Worm (Caenorhabditis elegans) whole organism, L1 larva: ENCODE measurements around the gene panl-2.
A peak's percentile ranks its signal among the peaks of the same experiment; 100 is the strongest.

Experiments
- C34B4.2 ChIP-seq: sonication (generic microtip); optimal IDR thresholded peaks from 2 replicates; lab custom pipeline; 2017; ENCODE audit warnings: mild to moderate bottlenecking, missing genetic modification characterization, missing compliant biosample characterization
- F16B12.6 ChIP-seq: fragments of 150-350 bp; optimal IDR thresholded peaks from 2 replicates; lab custom pipeline; 2014; ENCODE audit warnings: missing biosample characterization, missing genetic modification characterization
- Y116A8C.19 ChIP-seq: sonication (generic microtip); optimal IDR thresholded peaks from 2 replicates; lab custom pipeline; 2016; ENCODE audit warnings: missing compliant biosample characterization, missing genetic modification characterization, borderline replicate concordance
- aha-1 ChIP-seq: fragments of 150-350 bp; optimal IDR thresholded peaks from 2 replicates; lab custom pipeline; 2014; ENCODE audit warnings: missing biosample characterization, missing genetic modification characterization
- aly-2 ChIP-seq: fragments of 150-350 bp; optimal IDR thresholded peaks from 2 replicates; lab custom pipeline; 2014; ENCODE audit warnings: missing biosample characterization, missing genetic modification characterization
- ama-1 ChIP-seq: fragments of 150-350 bp; optimal IDR thresholded peaks from 2 replicates; lab custom pipeline; 2014
- ceh-63 ChIP-seq: fragments of 200-800 bp; sonication (Bioruptor generic); optimal IDR thresholded peaks from 2 replicates; lab custom pipeline; 2018; ENCODE audit warnings: mild to moderate bottlenecking, missing genetic modification characterization, missing compliant biosample characterization
- ceh-8 ChIP-seq: fragments of 200-800 bp; sonication (Bioruptor generic); optimal IDR thresholded peaks from 2 replicates; lab custom pipeline; 2018; ENCODE audit warnings: mild to moderate bottlenecking, missing genetic modification characterization, moderate library complexity, missing compliant biosample characterization
- ces-1 ChIP-seq: fragments of 150-350 bp; optimal IDR thresholded peaks from 2 replicates; lab custom pipeline; 2014; ENCODE audit warnings: missing biosample characterization, missing genetic modification reagents, missing genetic modification characterization
- dsc-1 ChIP-seq: sonication (generic microtip); optimal IDR thresholded peaks from 2 replicates; lab custom pipeline; 2016; ENCODE audit warnings: mild to moderate bottlenecking, missing genetic modification characterization, missing compliant biosample characterization
- efl-1 ChIP-seq, 4 experiments: fragments of 150-350 bp; optimal IDR thresholded peaks in 3 of 4; peaks in 1 of 4; 1 replicate in 1 of 4; 2 replicates in 3 of 4; lab custom pipeline; 2014; ENCODE audit warnings: missing biosample characterization in 2 of 4, missing genetic modification characterization in 2 of 4, missing genetic modification reagents in 2 of 4
- efl-3 ChIP-seq: fragments of 200-800 bp; sonication (Bioruptor generic); optimal IDR thresholded peaks from 2 replicates; lab custom pipeline; 2018; ENCODE audit warnings: mild to moderate bottlenecking, missing genetic modification characterization, missing compliant biosample characterization
- egl-27 ChIP-seq, 2 experiments: fragments of 150-350 bp in 1 of 2; sonication (generic microtip); optimal IDR thresholded peaks; 3 replicates each; lab custom pipeline; 2017 to 2018; ENCODE audit warnings: missing biosample characterization in 2 of 2, missing genetic modification characterization in 2 of 2, missing genetic modification reagents in 2 of 2
- elt-2 ChIP-seq: sonication (generic microtip); optimal IDR thresholded peaks from 2 replicates; lab custom pipeline; 2016; ENCODE audit warnings: missing genetic modification characterization, mild to moderate bottlenecking, inconsistent platforms, missing compliant biosample characterization, missing genetic modification reagents
- elt-3 ChIP-seq, 6 experiments: fragments of 150-350 bp in 1 of 6; sonication (generic microtip); optimal IDR thresholded peaks; 2 replicates each; lab custom pipeline; 2017 to 2018; ENCODE audit warnings: missing biosample characterization in 6 of 6, missing genetic modification characterization in 6 of 6, inconsistent platforms in 1 of 6
- fkh-10 ChIP-seq: sonication (generic microtip); optimal IDR thresholded peaks from 2 replicates; lab custom pipeline; 2017; ENCODE audit warnings: missing biosample characterization, missing genetic modification reagents, missing genetic modification characterization
- fkh-8 ChIP-seq: sonication (generic microtip); optimal IDR thresholded peaks from 2 replicates; lab custom pipeline; 2016; ENCODE audit warnings: mild to moderate bottlenecking, missing genetic modification characterization, missing compliant biosample characterization
- hlh-17 ChIP-seq: fragments of 200-800 bp; sonication (Bioruptor generic); optimal IDR thresholded peaks from 2 replicates; lab custom pipeline; 2018; ENCODE audit warnings: missing genetic modification characterization, mild to moderate bottlenecking, missing compliant biosample characterization, moderate library complexity, borderline replicate concordance
- irx-1 ChIP-seq: sonication (generic microtip); optimal IDR thresholded peaks from 2 replicates; lab custom pipeline; 2016; ENCODE audit warnings: missing genetic modification characterization, missing compliant biosample characterization
- isw-1 ChIP-seq: fragments of 200-800 bp; sonication (Bioruptor generic); IDR thresholded peaks from 2 replicates; pipeline ENCODE4 v1.3.6; 2022; ENCODE audit warnings: missing genetic modification characterization, missing compliant biosample characterization
- jun-1 ChIP-seq: fragments of 150-350 bp; optimal IDR thresholded peaks from 2 replicates; lab custom pipeline; 2014; ENCODE audit warnings: missing biosample characterization, missing genetic modification reagents, missing genetic modification characterization
- lin-13 ChIP-seq: fragments of 150-350 bp; optimal IDR thresholded peaks from 2 replicates; lab custom pipeline; 2014; ENCODE audit warnings: missing biosample characterization, missing genetic modification reagents, missing genetic modification characterization
- lin-15B ChIP-seq: fragments of 150-350 bp; sonication (generic microtip); optimal IDR thresholded peaks from 3 replicates; lab custom pipeline; 2014; ENCODE audit warnings: missing biosample characterization, missing genetic modification characterization
- lin-35 ChIP-seq, 2 experiments: fragments of 150-350 bp; optimal IDR thresholded peaks; 2 replicates each; lab custom pipeline; 2014; ENCODE audit warnings: missing biosample characterization in 2 of 2, missing genetic modification characterization in 2 of 2, missing genetic modification reagents in 2 of 2
- lin-39 ChIP-seq: fragments of 150-350 bp; optimal IDR thresholded peaks from 2 replicates; lab custom pipeline; 2014; ENCODE audit warnings: missing biosample characterization, missing genetic modification reagents, missing genetic modification characterization
- lir-3 ChIP-seq: sonication (generic microtip); optimal IDR thresholded peaks from 2 replicates; lab custom pipeline; 2016; ENCODE audit warnings: mild to moderate bottlenecking, missing genetic modification characterization, moderate library complexity, missing compliant biosample characterization; ENCODE audit not compliant: poor library complexity
- lsy-2 ChIP-seq, 2 experiments: fragments of 150-350 bp; optimal IDR thresholded peaks; 2 replicates each; lab custom pipeline; 2014; ENCODE audit warnings: missing biosample characterization in 2 of 2, missing genetic modification characterization in 2 of 2
- mep-1 ChIP-seq: fragments of 150-350 bp; optimal IDR thresholded peaks from 2 replicates; lab custom pipeline; 2014; ENCODE audit warnings: missing biosample characterization, missing genetic modification characterization
- nhr-12 ChIP-seq: sonication (generic microtip); optimal IDR thresholded peaks from 2 replicates; lab custom pipeline; 2017; ENCODE audit warnings: missing biosample characterization, missing genetic modification characterization
- nhr-19 ChIP-seq: fragments of 200-800 bp; sonication (Bioruptor generic); conservative IDR thresholded peaks from 2 replicates; pipeline ENCODE4 v1.3.6; 2022; ENCODE audit warnings: missing genetic modification characterization, missing compliant biosample characterization
- nhr-20 ChIP-seq: sonication (generic microtip); optimal IDR thresholded peaks from 2 replicates; lab custom pipeline; 2016; ENCODE audit warnings: mild to moderate bottlenecking, missing genetic modification characterization, missing compliant biosample characterization
- nhr-28 ChIP-seq: fragments of 150-350 bp; optimal IDR thresholded peaks from 2 replicates; lab custom pipeline; 2014; ENCODE audit warnings: missing biosample characterization, missing genetic modification characterization
- nhr-47 ChIP-seq: sonication (generic microtip); optimal IDR thresholded peaks from 2 replicates; lab custom pipeline; 2016; ENCODE audit warnings: mild to moderate bottlenecking, missing genetic modification characterization, moderate library complexity, missing compliant biosample characterization
- nhr-71 ChIP-seq: sonication (generic microtip); optimal IDR thresholded peaks from 2 replicates; lab custom pipeline; 2016; ENCODE audit warnings: mild to moderate bottlenecking, missing genetic modification characterization, moderate library complexity, missing compliant biosample characterization
- nhr-77 ChIP-seq: fragments of 150-350 bp; optimal IDR thresholded peaks from 2 replicates; lab custom pipeline; 2014; ENCODE audit warnings: missing biosample characterization, missing genetic modification characterization
- nhr-84 ChIP-seq: sonication (generic microtip); optimal IDR thresholded peaks from 2 replicates; lab custom pipeline; 2017; ENCODE audit warnings: missing biosample characterization, missing genetic modification characterization
- nhr-90 ChIP-seq: sonication (generic microtip); optimal IDR thresholded peaks from 2 replicates; lab custom pipeline; 2016; ENCODE audit warnings: mild to moderate bottlenecking, missing genetic modification characterization, missing compliant biosample characterization; ENCODE audit not compliant: poor library complexity
- pag-3 ChIP-seq: sonication (generic microtip); optimal IDR thresholded peaks from 2 replicates; lab custom pipeline; 2017; ENCODE audit warnings: missing genetic modification characterization, mild to moderate bottlenecking, missing compliant biosample characterization, antibody characterized with exemption, borderline replicate concordance; ENCODE audit not compliant: insufficient read depth
- rnt-1 ChIP-seq: sonication (generic microtip); optimal IDR thresholded peaks from 2 replicates; lab custom pipeline; 2016; ENCODE audit warnings: mild to moderate bottlenecking, missing genetic modification characterization, moderate library complexity, missing compliant biosample characterization
- skn-1 ChIP-seq: fragments of 150-350 bp; optimal IDR thresholded peaks from 2 replicates; lab custom pipeline; 2014; ENCODE audit warnings: missing biosample characterization, missing genetic modification characterization
- snpc-4 ChIP-seq: fragments of 150-350 bp; optimal IDR thresholded peaks from 2 replicates; lab custom pipeline; 2014; ENCODE audit warnings: missing biosample characterization, missing genetic modification characterization
- snu-23 ChIP-seq: sonication (generic microtip); optimal IDR thresholded peaks from 2 replicates; lab custom pipeline; 2016; ENCODE audit warnings: missing genetic modification characterization, missing compliant biosample characterization
- swsn-7 ChIP-seq: sonication (generic microtip); optimal IDR thresholded peaks from 2 replicates; lab custom pipeline; 2016; ENCODE audit warnings: missing genetic modification characterization, missing compliant biosample characterization
- tbx-2 ChIP-seq: sonication (generic microtip); optimal IDR thresholded peaks from 2 replicates; lab custom pipeline; 2016; ENCODE audit warnings: missing genetic modification characterization, missing compliant biosample characterization
- tlp-1 ChIP-seq: fragments of 150-350 bp; optimal IDR thresholded peaks from 2 replicates; lab custom pipeline; 2014; ENCODE audit warnings: missing biosample characterization, missing genetic modification characterization
- unc-130 ChIP-seq: fragments of 150-350 bp; optimal IDR thresholded peaks from 2 replicates; lab custom pipeline; 2017; ENCODE audit warnings: missing biosample characterization, missing genetic modification characterization, inconsistent platforms
- unc-86 ChIP-seq: sonication (generic microtip); optimal IDR thresholded peaks from 2 replicates; lab custom pipeline; 2016; ENCODE audit warnings: missing genetic modification characterization, missing compliant biosample characterization
- unc-98 ChIP-seq: fragments of 200-800 bp; sonication (Bioruptor generic); IDR thresholded peaks from 2 replicates; pipeline ENCODE4 v1.3.6; 2022; ENCODE audit warnings: missing genetic modification characterization, missing compliant biosample characterization
- vab-15 ChIP-seq: sonication (generic microtip); optimal IDR thresholded peaks from 2 replicates; lab custom pipeline; 2017; ENCODE audit warnings: missing genotype, mild to moderate bottlenecking, missing genetic modification characterization, missing compliant biosample characterization
- xbp-1 ChIP-seq: sonication (generic microtip); optimal IDR thresholded peaks from 2 replicates; lab custom pipeline; 2016; ENCODE audit warnings: missing genetic modification characterization, missing compliant biosample characterization
- zag-1 ChIP-seq: fragments of 150-350 bp; optimal IDR thresholded peaks from 2 replicates; lab custom pipeline; 2014; ENCODE audit warnings: missing biosample characterization, missing genetic modification characterization
- ztf-11 ChIP-seq, 2 experiments: sonication (generic microtip); optimal IDR thresholded peaks; 2 replicates each; lab custom pipeline; 2016 to 2017; ENCODE audit warnings: missing genetic modification characterization in 2 of 2, missing biosample characterization in 1 of 2, missing compliant biosample characterization in 1 of 2
- ztf-4 ChIP-seq: fragments of 150-350 bp; optimal IDR thresholded peaks from 2 replicates; lab custom pipeline; 2014; ENCODE audit warnings: missing biosample characterization, missing genetic modification characterization

The panl-2 gene

ce11 chrIII:6988060-6988459 is 20.1 kb upstream of the panl-2 start:
- no peak for TF ChIP-seq nhr-28 (tag; lab: Kevin White, UChicago)
- no peak for TF ChIP-seq isw-1
- TF ChIP-seq lsy-2 (tag; optimal IDR thresholded peaks at IDR 0.05; lab: Kevin White, UChicago): peak; percentile 63 to 89
- TF ChIP-seq lin-15B (tag; lab: Kevin White, UChicago): no peak
- no peak for TF ChIP-seq F16B12.6
- TF ChIP-seq tlp-1 (tag; lab: Kevin White, UChicago): no peak
- TF ChIP-seq ama-1 (lab: Kevin White, UChicago): no peak
- peak; percentile 52 for TF ChIP-seq nhr-20 (tag; lab: Kevin White, UChicago)
- TF ChIP-seq dsc-1 (tag; lab: Kevin White, UChicago): peak; percentile 57
- TF ChIP-seq aha-1 (tag; lab: Kevin White, UChicago): no peak
- TF ChIP-seq Y116A8C.19 (tag; lab: Kevin White, UChicago): no peak
- peak; percentile 93 for TF ChIP-seq nhr-71 (tag; lab: Kevin White, UChicago)
- TF ChIP-seq nhr-12: no peak
- TF ChIP-seq swsn-7: peak; percentile 43
- no peak for TF ChIP-seq pag-3
- TF ChIP-seq rnt-1 (tag; lab: Kevin White, UChicago): peak; percentile 63
- no peak for TF ChIP-seq elt-3 (tag; optimal IDR thresholded peaks at IDR 0.05; lab: Kevin White, UChicago)
- TF ChIP-seq nhr-47 (tag; lab: Kevin White, UChicago): peak; percentile 42
- no peak for TF ChIP-seq unc-98
- peak; percentile 73 for TF ChIP-seq snu-23
- no peak for TF ChIP-seq egl-27 (tag; optimal IDR thresholded peaks at IDR 0.05; lab: Kevin White, UChicago)
- no peak for TF ChIP-seq lir-3 (tag; lab: Kevin White, UChicago)
- no peak for TF ChIP-seq nhr-90 (tag; lab: Kevin White, UChicago)
- TF ChIP-seq ztf-11 (tag; optimal IDR thresholded peaks at IDR 0.05; lab: Kevin White, UChicago): no peak
- TF ChIP-seq fkh-8 (tag; lab: Kevin White, UChicago): no peak
- TF ChIP-seq nhr-77 (tag; lab: Kevin White, UChicago): no peak
- TF ChIP-seq ceh-63 (GFP tag; lab: Kevin White, UChicago): no peak
- peak; percentile 84 for TF ChIP-seq nhr-19 (GFP tag; lab: Robert Waterston, UW)
- peak; percentile 39 for TF ChIP-seq ztf-4 (tag; lab: Kevin White, UChicago)
- TF ChIP-seq elt-2 (tag; lab: Kevin White, UChicago): no peak
- TF ChIP-seq ces-1 (GFP tag; lab: Kevin White, UChicago): no peak
- TF ChIP-seq efl-1 (optimal IDR thresholded peaks at IDR 0.05; lab: Kevin White, UChicago): peak; percentile 11 to 35
- no peak for TF ChIP-seq efl-1 (GFP tag; optimal IDR thresholded peaks at IDR 0.05 in 1 of 2; lab: Kevin White, UChicago)
- TF ChIP-seq unc-86 (tag; lab: Kevin White, UChicago): no peak
- TF ChIP-seq ceh-8 (GFP tag; lab: Kevin White, UChicago): no peak
- peak; percentile 57 for TF ChIP-seq tbx-2
- TF ChIP-seq vab-15: peak; percentile 93
- TF ChIP-seq mep-1 (tag; lab: Kevin White, UChicago): peak; percentile 18
- TF ChIP-seq lin-39 (tag; lab: Kevin White, UChicago): peak; percentile 86
- TF ChIP-seq aly-2 (tag; lab: Kevin White, UChicago): no peak
- no peak for TF ChIP-seq zag-1 (tag; lab: Kevin White, UChicago)
- no peak for TF ChIP-seq nhr-84 (tag; lab: Kevin White, UChicago)
- TF ChIP-seq lin-35 (GFP tag; optimal IDR thresholded peaks at IDR 0.05; lab: Kevin White, UChicago): peak in 1 of 2 experiments; percentile 22
- no peak for TF ChIP-seq jun-1
- no peak for TF ChIP-seq irx-1 (tag; lab: Kevin White, UChicago)
- no peak for TF ChIP-seq snpc-4
- TF ChIP-seq C34B4.2 (tag; lab: Kevin White, UChicago): no peak
- TF ChIP-seq efl-3 (GFP tag; lab: Kevin White, UChicago): no peak
- TF ChIP-seq fkh-10 (GFP tag; lab: Kevin White, UChicago): no peak
- no peak for TF ChIP-seq skn-1 (tag; lab: Kevin White, UChicago)
- TF ChIP-seq hlh-17 (GFP tag; lab: Kevin White, UChicago): no peak
- peak; percentile 65 for TF ChIP-seq unc-130 (tag; lab: Kevin White, UChicago)
- TF ChIP-seq lin-13 (GFP tag; lab: Kevin White, UChicago): no peak
- TF ChIP-seq xbp-1: peak; percentile 30
